Fruit fly (Drosophila melanogaster) whole organism, embryonic: Measurements from ENCODE around the gene CG1635.
A peak's percentile ranks its signal among the peaks of the same experiment; 100 is the strongest.

Experiments used
- Ada2b ChIP-seq: fragments of 200-800 bp; sonication (Bioruptor generic); IDR thresholded peaks from 2 replicates; pipeline ENCODE4 v1.3.6; 2022; ENCODE audit warnings: missing biosample characterization, missing genetic modification characterization
- B-H2 ChIP-seq: fragments of 200-800 bp; sonication (Bioruptor generic); optimal IDR thresholded peaks from 2 replicates; lab custom pipeline; 2018; ENCODE audit warnings: missing biosample characterization, mild to moderate bottlenecking, missing genetic modification characterization
- C15 ChIP-seq: fragments of 200-800 bp; sonication (Bioruptor generic); IDR thresholded peaks from 3 replicates; pipeline ENCODE4 v1.3.6; 2022; ENCODE audit warnings: missing biosample characterization, missing genetic modification characterization
- CG11456 ChIP-seq: fragments of 200-800 bp; sonication (Bioruptor generic); IDR thresholded peaks from 3 replicates; pipeline ENCODE4 v1.3.6; 2022; ENCODE audit warnings: missing biosample characterization, missing genetic modification characterization
- CG12155 ChIP-seq: fragments of 200-800 bp; sonication (Bioruptor generic); optimal IDR thresholded peaks from 3 replicates; lab custom pipeline; 2016; ENCODE audit warnings: missing biosample characterization, missing genetic modification characterization
- CG13296 ChIP-seq: fragments of 200-800 bp; sonication (Bioruptor generic); optimal IDR thresholded peaks from 3 replicates; lab custom pipeline; 2018; ENCODE audit warnings: missing biosample characterization, mild to moderate bottlenecking, missing genetic modification characterization
- CG13624 ChIP-seq: fragments of 200-800 bp; sonication (Bioruptor generic); optimal IDR thresholded peaks from 2 replicates; lab custom pipeline; 2016; ENCODE audit warnings: missing biosample characterization, missing genetic modification characterization
- CG13775 ChIP-seq: fragments of 200-800 bp; sonication (Bioruptor generic); optimal IDR thresholded peaks from 3 replicates; lab custom pipeline; 2017; ENCODE audit warnings: missing biosample characterization, mild to moderate bottlenecking, missing genetic modification characterization
- CG14050 ChIP-seq: fragments of 200-800 bp; sonication (Bioruptor generic); IDR thresholded peaks from 3 replicates; pipeline ENCODE4 v1.3.6; 2022; ENCODE audit warnings: missing biosample characterization, missing genetic modification characterization
- CG15011 ChIP-seq: fragments of 200-800 bp; sonication (Bioruptor generic); optimal IDR thresholded peaks from 3 replicates; lab custom pipeline; 2018; ENCODE audit warnings: missing biosample characterization, mild to moderate bottlenecking, missing genetic modification characterization
- CG1602 ChIP-seq: fragments of 200-800 bp; sonication (Bioruptor generic); optimal IDR thresholded peaks from 3 replicates; lab custom pipeline; 2016; ENCODE audit warnings: missing biosample characterization, missing genetic modification characterization
- CG1603 ChIP-seq: fragments of 200-800 bp; sonication (Bioruptor generic); optimal IDR thresholded peaks from 2 replicates; lab custom pipeline; 2019; ENCODE audit warnings: missing biosample characterization, mild to moderate bottlenecking, missing genetic modification characterization, moderate library complexity
- CG17612 ChIP-seq: fragments of 200-800 bp; sonication (Bioruptor generic); IDR thresholded peaks from 2 replicates; pipeline ENCODE4 v1.3.6; 2022; ENCODE audit warnings: missing biosample characterization, missing genetic modification characterization
- CG17802 ChIP-seq: fragments of 200-800 bp; sonication (Bioruptor generic); optimal IDR thresholded peaks from 2 replicates; lab custom pipeline; 2018; ENCODE audit warnings: missing biosample characterization, mild to moderate bottlenecking, missing genetic modification characterization, moderate library complexity
- CG18619 ChIP-seq: fragments of 200-800 bp; sonication (Bioruptor generic); optimal IDR thresholded peaks from 3 replicates; lab custom pipeline; 2017; ENCODE audit warnings: missing biosample characterization, mild to moderate bottlenecking, missing genetic modification characterization
- CG31388 ChIP-seq: fragments of 200-800 bp; sonication (Bioruptor generic); optimal IDR thresholded peaks from 2 replicates; lab custom pipeline; 2016; ENCODE audit warnings: missing biosample characterization, missing genetic modification characterization
- CG3163 ChIP-seq: fragments of 200-800 bp; sonication (Bioruptor generic); optimal IDR thresholded peaks from 3 replicates; lab custom pipeline; 2016; ENCODE audit warnings: missing biosample characterization, missing genetic modification characterization
- CG32767 ChIP-seq: fragments of 200-800 bp; sonication (Bioruptor generic); IDR thresholded peaks from 2 replicates; pipeline ENCODE4 v1.3.6; 2022; ENCODE audit warnings: missing biosample characterization, missing genetic modification characterization
- CG42726 ChIP-seq: fragments of 200-800 bp; sonication (Bioruptor generic); IDR thresholded peaks from 2 replicates; pipeline ENCODE4 v1.3.6; 2022; ENCODE audit warnings: missing biosample characterization, missing genetic modification characterization; ENCODE audit not compliant: partially characterized antibody
- CG4404 ChIP-seq: fragments of 200-800 bp; sonication (Bioruptor generic); IDR thresholded peaks from 2 replicates; pipeline ENCODE4 v1.3.6; 2022; ENCODE audit warnings: missing biosample characterization, missing genetic modification characterization
- CG6254 ChIP-seq: fragments of 200-800 bp; sonication (Bioruptor generic); optimal IDR thresholded peaks from 3 replicates; lab custom pipeline; 2017; ENCODE audit warnings: mild to moderate bottlenecking, missing biosample characterization, missing genetic modification reagents, missing genetic modification characterization
- CG7963 ChIP-seq: fragments of 200-800 bp; sonication (Bioruptor generic); IDR thresholded peaks from 3 replicates; pipeline ENCODE4 v1.3.6; 2022; ENCODE audit warnings: missing biosample characterization, missing genetic modification characterization; ENCODE audit not compliant: partially characterized antibody
- CG8765 ChIP-seq: fragments of 200-800 bp; sonication (Bioruptor generic); IDR thresholded peaks from 2 replicates; pipeline ENCODE4 v1.3.6; 2022; ENCODE audit warnings: missing biosample characterization, missing genetic modification characterization
- CrebB ChIP-seq: fragments of 200-800 bp; sonication (Bioruptor generic); optimal IDR thresholded peaks from 3 replicates; lab custom pipeline; 2018; ENCODE audit warnings: missing biosample characterization, mild to moderate bottlenecking, missing genetic modification characterization
- D19A ChIP-seq: fragments of 200-800 bp; optimal IDR thresholded peaks from 3 replicates; lab custom pipeline; 2019; ENCODE audit warnings: missing biosample characterization, mild to moderate bottlenecking, missing genetic modification characterization, moderate library complexity
- Dfd ChIP-seq, 2 experiments: fragments of >200 bp; optimal IDR thresholded peaks; 2 replicates each; lab custom pipeline; 2017; ENCODE audit warnings: missing biosample characterization in 2 of 2, missing genetic modification characterization in 2 of 2
- Drgx ChIP-seq: fragments of 200-800 bp; sonication (Bioruptor generic); IDR thresholded peaks from 2 replicates; pipeline ENCODE4 v1.3.6; 2022; ENCODE audit warnings: missing biosample characterization, missing genetic modification characterization
- Fer1 ChIP-seq: fragments of 200-800 bp; sonication (Bioruptor generic); optimal IDR thresholded peaks from 2 replicates; lab custom pipeline; 2017; ENCODE audit warnings: missing biosample characterization, mild to moderate bottlenecking, missing genetic modification characterization
- GATAe ChIP-seq: fragments of 200-800 bp; sonication (Bioruptor generic); conservative IDR thresholded peaks from 2 replicates; pipeline ENCODE4 v1.3.6; 2022; ENCODE audit warnings: missing biosample characterization, missing genetic modification characterization
- H2.0 ChIP-seq: fragments of 200-800 bp; sonication (Bioruptor generic); IDR thresholded peaks from 2 replicates; pipeline ENCODE4 v1.3.6; 2022; ENCODE audit warnings: missing biosample characterization, missing genetic modification characterization
- Hmx ChIP-seq: fragments of 200-800 bp; sonication (Bioruptor generic); optimal IDR thresholded peaks from 2 replicates; lab custom pipeline; 2016; ENCODE audit warnings: missing biosample characterization, missing genetic modification characterization
- Hr3 ChIP-seq: fragments of 200-800 bp; sonication (Bioruptor generic); optimal IDR thresholded peaks from 3 replicates; lab custom pipeline; 2016; ENCODE audit warnings: missing biosample characterization, missing genetic modification characterization
- Spps ChIP-seq: fragments of 200-800 bp; sonication (Bioruptor generic); optimal IDR thresholded peaks from 2 replicates; lab custom pipeline; 2018; ENCODE audit warnings: missing biosample characterization, mild to moderate bottlenecking, missing genetic modification characterization
- Usf ChIP-seq: fragments of 200-800 bp; sonication (Bioruptor generic); optimal IDR thresholded peaks from 2 replicates; lab custom pipeline; 2017; ENCODE audit warnings: missing genotype, missing biosample characterization, missing genetic modification characterization
- ac ChIP-seq: fragments of 200-800 bp; sonication (Bioruptor generic); optimal IDR thresholded peaks from 3 replicates; lab custom pipeline; 2017; ENCODE audit warnings: missing biosample characterization, mild to moderate bottlenecking, missing genetic modification characterization
- bowl ChIP-seq: fragments of 200-800 bp; sonication (Bioruptor generic); IDR thresholded peaks from 2 replicates; pipeline ENCODE4 v1.3.6; 2022; ENCODE audit warnings: missing biosample characterization, missing genetic modification characterization
- dpn ChIP-seq, 2 experiments: fragments of 200-800 bp; sonication (Bioruptor generic); optimal IDR thresholded peaks; 3 replicates each; lab custom pipeline; 2016; ENCODE audit warnings: missing biosample characterization in 2 of 2, missing genetic modification characterization in 2 of 2
- ewg ChIP-seq: fragments of 200-800 bp; sonication (Bioruptor generic); optimal IDR thresholded peaks from 3 replicates; lab custom pipeline; 2017; ENCODE audit warnings: mild to moderate bottlenecking, missing biosample characterization, missing genetic modification reagents, missing genetic modification characterization
- eyg ChIP-seq: fragments of 200-800 bp; sonication (Bioruptor generic); optimal IDR thresholded peaks from 3 replicates; lab custom pipeline; 2016; ENCODE audit warnings: missing biosample characterization, missing genetic modification characterization
- fd96Cb ChIP-seq: fragments of 200-800 bp; sonication (Bioruptor generic); optimal IDR thresholded peaks from 2 replicates; lab custom pipeline; 2018; ENCODE audit warnings: missing biosample characterization, mild to moderate bottlenecking, missing genetic modification characterization, moderate library complexity
- jigr1 ChIP-seq: fragments of 200-800 bp; sonication (Bioruptor generic); IDR thresholded peaks from 3 replicates; pipeline ENCODE4 v1.3.6; 2022; ENCODE audit warnings: missing biosample characterization, missing genetic modification characterization
- kah ChIP-seq: fragments of 200-800 bp; sonication (Bioruptor generic); optimal IDR thresholded peaks from 2 replicates; lab custom pipeline; 2018; ENCODE audit warnings: missing biosample characterization, mild to moderate bottlenecking, missing genetic modification characterization
- onecut ChIP-seq: fragments of 200-800 bp; sonication (Bioruptor generic); IDR thresholded peaks from 2 replicates; pipeline ENCODE4 v1.3.6; 2022; ENCODE audit warnings: missing biosample characterization, missing genetic modification characterization
- otp ChIP-seq: fragments of 200-800 bp; sonication (Bioruptor generic); IDR thresholded peaks from 3 replicates; pipeline ENCODE4, ENCODE4 v1.3.6; 2022; ENCODE audit warnings: missing biosample characterization, missing genetic modification characterization
- pum ChIP-seq: fragments of 200-800 bp; sonication (Bioruptor generic); optimal IDR thresholded peaks from 2 replicates; lab custom pipeline; 2016; ENCODE audit warnings: missing biosample characterization, missing genetic modification characterization
- sd ChIP-seq: fragments of 200-800 bp; sonication (Bioruptor generic); optimal IDR thresholded peaks from 3 replicates; lab custom pipeline; 2018; ENCODE audit warnings: missing biosample characterization, mild to moderate bottlenecking, missing genetic modification characterization, moderate library complexity
- sima ChIP-seq: fragments of 200-800 bp; sonication (Bioruptor generic); optimal IDR thresholded peaks from 2 replicates; lab custom pipeline; 2016; ENCODE audit warnings: missing biosample characterization, missing genetic modification characterization
- slou ChIP-seq: fragments of 200-800 bp; sonication (Bioruptor generic); optimal IDR thresholded peaks from 3 replicates; lab custom pipeline; 2016; ENCODE audit warnings: missing biosample characterization, missing genetic modification characterization
- tgo ChIP-seq: fragments of 200-800 bp; sonication (Bioruptor generic); IDR thresholded peaks from 3 replicates; pipeline ENCODE4 v1.3.6; 2022; ENCODE audit warnings: missing biosample characterization, missing genetic modification characterization
- trem ChIP-seq: fragments of 200-800 bp; optimal IDR thresholded peaks from 3 replicates; lab custom pipeline; 2019; ENCODE audit warnings: missing biosample characterization, mild to moderate bottlenecking, missing genetic modification characterization, moderate library complexity
- wdn ChIP-seq: fragments of 200-800 bp; sonication (Bioruptor generic); IDR thresholded peaks from 2 replicates; pipeline ENCODE4 v1.3.6; 2022; ENCODE audit warnings: missing biosample characterization, missing genetic modification characterization
- wek ChIP-seq: fragments of 200-800 bp; sonication (Bioruptor generic); optimal IDR thresholded peaks from 3 replicates; lab custom pipeline; 2018; ENCODE audit warnings: missing biosample characterization, mild to moderate bottlenecking, missing genetic modification characterization, moderate library complexity
- yki ChIP-seq: fragments of >200 bp; optimal IDR thresholded peaks from 3 replicates; lab custom pipeline; 2018

The CG1635 gene

DNA sequence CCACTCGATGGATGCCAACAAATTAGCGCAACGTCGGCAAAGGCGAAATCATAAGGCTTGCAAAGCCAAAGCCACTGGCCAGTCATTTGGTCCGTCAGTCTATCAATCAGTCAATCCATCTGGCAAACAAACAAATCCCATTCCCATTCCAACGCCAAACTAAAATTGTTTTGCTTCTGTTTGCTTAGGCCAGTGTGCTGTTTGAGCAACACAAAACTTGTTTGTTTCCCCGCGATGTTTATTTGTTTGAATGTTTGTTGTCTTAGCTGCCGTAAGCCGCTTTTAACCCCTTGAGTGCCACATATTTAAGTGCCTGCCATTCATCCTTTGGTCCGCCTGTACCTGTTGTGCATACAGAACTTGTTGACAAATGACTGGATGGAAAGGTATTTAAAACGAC is 37.6 kb upstream of the CG1635 start (continued):
- TF ChIP-seq CG42726 (no peak), dpn (GFP tag; optimal IDR thresholded peaks at IDR 0.05; lab: Kevin White, UChicago) (no peak), wdn (GFP tag; lab: Robert Waterston, UW) (no peak), pum (no peak), kah (GFP tag; lab: Kevin White, UChicago) (no peak), CG14050 (GFP tag; lab: Robert Waterston, UW) (no peak), CG13296 (GFP tag; lab: Kevin White, UChicago) (no peak), CG7963 (GFP tag; lab: Robert Waterston, UW) (no peak), onecut (GFP tag; lab: Robert Waterston, UW) (peak; percentile 42; the same call in 1 of the 2 replicates), yki (lab: Kevin White, UChicago) (no peak), CG11456 (GFP tag; lab: Robert Waterston, UW) (no peak), sd (tag; lab: Kevin White, UChicago) (peak; percentile 7), Spps (tag; lab: Kevin White, UChicago) (peak; percentile 74), jigr1 (GFP tag; lab: Robert Waterston, UW) (no peak), CG1602 (GFP tag; lab: Kevin White, UChicago) (peak; percentile 50), tgo (no peak), CG32767 (GFP tag; lab: Robert Waterston, UW) (no peak), wek (GFP tag; lab: Kevin White, UChicago) (peak; percentile 75), H2.0 (GFP tag; lab: Robert Waterston, UW) (no peak), CG3163 (peak; percentile 28), fd96Cb (tag; lab: Kevin White, UChicago) (peak; percentile 45), CG1603 (tag; lab: Kevin White, UChicago) (peak; percentile 87), B-H2 (GFP tag; lab: Kevin White, UChicago) (no peak), Hr3 (no peak), CG18619 (GFP tag; lab: Kevin White, UChicago) (peak; percentile 53), CG6254 (GFP tag; lab: Kevin White, UChicago) (peak; percentile 62), trem (tag; lab: Kevin White, UChicago) (peak; percentile 69), CG13624 (GFP tag; lab: Kevin White, UChicago) (no peak), otp (GFP tag; lab: Robert Waterston, UW) (peak; percentile 72; the same call in 2 of the 3 replicates), Fer1 (GFP tag; lab: Kevin White, UChicago) (no peak), CG8765 (no peak), Drgx (no peak), slou (GFP tag; lab: Kevin White, UChicago) (no peak), CG13775 (GFP tag; lab: Kevin White, UChicago) (peak; percentile 45), CG31388 (no peak), ewg (GFP tag; lab: Kevin White, UChicago) (peak; percentile 27), CG12155 (no peak), CG17802 (tag; lab: Kevin White, UChicago) (peak; percentile 45), CG15011 (peak; percentile 64), CG4404 (no peak), CrebB (tag; lab: Kevin White, UChicago) (peak; percentile 70), sima (GFP tag; lab: Kevin White, UChicago) (no peak), C15 (GFP tag; lab: Robert Waterston, UW) (no peak), Ada2b (GFP tag; lab: Robert Waterston, UW) (no peak), Usf (no peak), ac (GFP tag; lab: Kevin White, UChicago) (peak; percentile 97), eyg (GFP tag; lab: Kevin White, UChicago) (no peak), CG17612 (GFP tag; lab: Robert Waterston, UW) (no peak), GATAe (no peak), Hmx (no peak), Dfd (GFP tag; optimal IDR thresholded peaks at IDR 0.05; lab: Kevin White, UChicago) (no peak), D19A (tag; lab: Kevin White, UChicago) (peak; percentile 51), bowl (GFP tag; lab: Robert Waterston, UW) (no peak)
